Worm (Caenorhabditis elegans) whole organism, early embryonic: ENCODE data around the gene rip-1.

Experiments used
- B0310.2 ChIP-seq: sonication (generic microtip); optimal IDR thresholded peaks from 2 replicates; lab custom pipeline; 2016; ENCODE audit warnings: mild to moderate bottlenecking, missing genetic modification characterization, missing compliant biosample characterization
- F13C5.2 ChIP-seq: sonication (generic microtip); optimal IDR thresholded peaks from 2 replicates; lab custom pipeline; 2017; ENCODE audit warnings: mild to moderate bottlenecking, missing genetic modification characterization, inconsistent platforms, missing compliant biosample characterization
- aly-1 ChIP-seq: sonication (generic microtip); optimal IDR thresholded peaks from 2 replicates; lab custom pipeline; 2016; ENCODE audit warnings: missing genetic modification characterization, missing compliant biosample characterization
- ama-1 ChIP-seq: fragments of 150-350 bp; optimal IDR thresholded peaks from 2 replicates; lab custom pipeline; 2014
- ceh-13 ChIP-seq: fragments of 200-800 bp; sonication (Bioruptor generic); optimal IDR thresholded peaks from 2 replicates; lab custom pipeline; 2018; ENCODE audit warnings: mild to moderate bottlenecking, missing genetic modification characterization, missing compliant biosample characterization
- ceh-36 ChIP-seq: sonication (generic microtip); optimal IDR thresholded peaks from 2 replicates; lab custom pipeline; 2016; ENCODE audit warnings: missing genetic modification characterization, inconsistent platforms, missing compliant biosample characterization
- ets-7 ChIP-seq: sonication (generic microtip); optimal IDR thresholded peaks from 2 replicates; lab custom pipeline; 2016; ENCODE audit warnings: missing genotype, missing genetic modification characterization, missing compliant biosample characterization
- flt-1 ChIP-seq: fragments of 200-800 bp; sonication (Bioruptor generic); IDR thresholded peaks from 2 replicates; pipeline ENCODE4 v1.3.6; 2022; ENCODE audit warnings: missing genetic modification characterization, missing compliant biosample characterization
- hmbx-1 ChIP-seq: sonication (generic microtip); optimal IDR thresholded peaks from 2 replicates; lab custom pipeline; 2016; ENCODE audit warnings: mild to moderate bottlenecking, missing genetic modification characterization, missing compliant biosample characterization
- hmg-4 ChIP-seq: fragments of 200-800 bp; sonication (Bioruptor generic); optimal IDR thresholded peaks from 2 replicates; lab custom pipeline; 2018; ENCODE audit warnings: mild to moderate bottlenecking, missing genetic modification characterization, missing compliant biosample characterization
- hnd-1 ChIP-seq: sonication (generic microtip); optimal IDR thresholded peaks from 2 replicates; lab custom pipeline; 2016; ENCODE audit warnings: missing genetic modification characterization, missing compliant biosample characterization
- pes-1 ChIP-seq: fragments of 200-800 bp; sonication (Bioruptor generic); IDR thresholded peaks from 2 replicates; pipeline ENCODE4 v1.3.6; 2022; ENCODE audit warnings: missing genetic modification reagents, missing genetic modification characterization, missing compliant biosample characterization
- scrt-1 ChIP-seq: fragments of 200-800 bp; sonication (Bioruptor generic); IDR thresholded peaks from 2 replicates; pipeline ENCODE4 v1.3.6; 2022; ENCODE audit warnings: missing genetic modification characterization, missing compliant biosample characterization
- sea-1 ChIP-seq: fragments of 200-800 bp; sonication (Bioruptor generic); conservative IDR thresholded peaks from 2 replicates; pipeline ENCODE4 v1.3.6; 2022; ENCODE audit warnings: missing genetic modification characterization, missing compliant biosample characterization
- tbx-11 ChIP-seq: fragments of 200-800 bp; sonication (Bioruptor generic); IDR thresholded peaks from 2 replicates; pipeline ENCODE4 v1.3.6; 2022; ENCODE audit warnings: missing genetic modification characterization, missing compliant biosample characterization
- tbx-37 ChIP-seq: fragments of 200-800 bp; sonication (Bioruptor generic); conservative IDR thresholded peaks from 2 replicates; pipeline ENCODE4 v1.3.6; 2022; ENCODE audit warnings: missing genetic modification reagents, missing genetic modification characterization, missing compliant biosample characterization
- tra-4 ChIP-seq: sonication (generic microtip); optimal IDR thresholded peaks from 2 replicates; lab custom pipeline; 2017; ENCODE audit warnings: missing genetic modification characterization, missing compliant biosample characterization

The rip-1 gene

DNA sequence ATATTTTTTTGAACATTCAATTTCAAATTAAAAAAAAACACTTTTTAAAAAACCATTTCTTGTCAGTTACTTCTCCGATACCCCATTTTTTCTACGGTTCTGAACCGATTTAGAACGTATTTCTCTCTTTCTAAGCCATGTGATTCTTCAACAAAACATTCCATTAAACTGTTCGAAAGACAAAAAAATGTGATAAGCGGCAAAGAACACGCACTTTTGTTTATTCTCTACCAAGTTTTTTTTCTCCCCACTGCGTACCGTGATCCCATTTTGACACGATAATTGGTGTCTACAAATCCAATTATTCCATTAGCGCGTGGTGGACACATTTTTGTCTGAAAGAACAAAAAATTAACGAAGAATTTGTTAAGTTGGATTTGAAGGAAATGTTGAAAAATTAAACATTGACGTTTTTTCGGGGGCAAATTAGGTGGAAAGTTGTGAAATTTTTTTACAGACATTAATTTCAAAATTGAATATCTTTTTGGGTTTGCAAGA is 17.2 kb downstream of the rip-1 start:
- no peak for TF ChIP-seq F13C5.2 (tag; lab: Kevin White, UChicago)
- no peak for TF ChIP-seq pes-1
- TF ChIP-seq hmg-4 (GFP tag; lab: Kevin White, UChicago), result no peak
- TF ChIP-seq aly-1 (tag; lab: Kevin White, UChicago), result no peak
- no peak for TF ChIP-seq tbx-37 (GFP tag; lab: Robert Waterston, UW)
- TF ChIP-seq sea-1, result no peak
- no peak for TF ChIP-seq hnd-1 (tag; lab: Kevin White, UChicago)
- TF ChIP-seq tbx-11 (GFP tag; lab: Robert Waterston, UW), result no peak
- TF ChIP-seq hmbx-1 (tag; lab: Kevin White, UChicago), result no peak
- no peak for TF ChIP-seq ama-1 (lab: Kevin White, UChicago)

DNA sequence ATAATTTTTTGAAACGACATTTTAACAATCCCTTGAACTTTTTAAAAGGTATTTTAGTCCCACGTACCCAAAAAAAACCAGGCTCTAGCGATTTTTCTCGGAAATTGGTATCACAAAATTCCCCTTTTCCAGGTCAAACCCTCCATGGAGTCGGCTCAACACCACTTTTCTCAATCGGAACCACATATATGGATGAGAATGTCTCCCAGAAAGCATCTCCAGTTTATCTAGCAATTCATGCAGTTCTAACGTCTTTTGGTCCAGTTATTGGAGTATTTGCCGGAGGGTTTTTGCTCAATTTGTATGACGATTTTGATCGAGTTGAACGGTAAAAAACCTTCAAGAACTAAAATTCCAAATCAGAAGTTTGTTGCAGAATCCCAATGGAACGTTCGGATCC is 18.5 kb downstream of the rip-1 start:
- TF ChIP-seq hmg-4 (GFP tag; lab: Kevin White, UChicago) (no peak), F13C5.2 (tag; lab: Kevin White, UChicago) (no peak), tbx-11 (GFP tag; lab: Robert Waterston, UW) (no peak), ceh-13 (GFP tag; lab: Kevin White, UChicago) (no peak), ama-1 (lab: Kevin White, UChicago) (no peak), pes-1 (no peak), scrt-1 (GFP tag; lab: Robert Waterston, UW) (no peak), ceh-36 (tag; lab: Kevin White, UChicago) (no peak), tra-4 (tag; lab: Kevin White, UChicago) (no peak), hmbx-1 (tag; lab: Kevin White, UChicago) (no peak), ets-7 (no peak), sea-1 (no peak), tbx-37 (GFP tag; lab: Robert Waterston, UW) (no peak), hnd-1 (tag; lab: Kevin White, UChicago) (no peak), B0310.2 (tag; lab: Kevin White, UChicago) (no peak), aly-1 (tag; lab: Kevin White, UChicago) (no peak)

ce11 chrIII:10238448-10239154 is 19.9 kb downstream of the rip-1 start, which contains the start of gene Y70G10A.3:
TSS of gene Y70G10A.3 (plus strand) at chrIII:10239104.
- no peak for TF ChIP-seq tra-4 (tag; lab: Kevin White, UChicago)
- TF ChIP-seq ama-1 (lab: Kevin White, UChicago), result no peak
- no peak for TF ChIP-seq tbx-11 (GFP tag; lab: Robert Waterston, UW)
- no peak for TF ChIP-seq ceh-13 (GFP tag; lab: Kevin White, UChicago)
- no peak for TF ChIP-seq aly-1 (tag; lab: Kevin White, UChicago)
- no peak for TF ChIP-seq ceh-36 (tag; lab: Kevin White, UChicago)
- no peak for TF ChIP-seq hmg-4 (GFP tag; lab: Kevin White, UChicago)
- TF ChIP-seq B0310.2 (tag; lab: Kevin White, UChicago), result no peak
- TF ChIP-seq pes-1, result no peak
- no peak for TF ChIP-seq tbx-37 (GFP tag; lab: Robert Waterston, UW)
- TF ChIP-seq scrt-1 (GFP tag; lab: Robert Waterston, UW), result no peak
- TF ChIP-seq flt-1 (GFP tag; lab: Robert Waterston, UW), result no peak
- no peak for TF ChIP-seq hmbx-1 (tag; lab: Kevin White, UChicago)
- no peak for TF ChIP-seq F13C5.2 (tag; lab: Kevin White, UChicago)
- TF ChIP-seq hnd-1 (tag; lab: Kevin White, UChicago), result no peak

ce11 chrIII:10236291-10236871 is 22.2 kb downstream of the rip-1 start:
- TF ChIP-seq tbx-11 (GFP tag; lab: Robert Waterston, UW) (no peak), hnd-1 (tag; lab: Kevin White, UChicago) (no peak), tbx-37 (GFP tag; lab: Robert Waterston, UW) (no peak), hmg-4 (GFP tag; lab: Kevin White, UChicago) (no peak), flt-1 (GFP tag; lab: Robert Waterston, UW) (no peak), tra-4 (tag; lab: Kevin White, UChicago) (no peak), F13C5.2 (tag; lab: Kevin White, UChicago) (no peak), ets-7 (no peak), pes-1 (no peak), hmbx-1 (tag; lab: Kevin White, UChicago) (no peak), aly-1 (tag; lab: Kevin White, UChicago) (no peak), scrt-1 (GFP tag; lab: Robert Waterston, UW) (no peak), B0310.2 (tag; lab: Kevin White, UChicago) (no peak), ama-1 (lab: Kevin White, UChicago) (no peak), ceh-36 (tag; lab: Kevin White, UChicago) (no peak), ceh-13 (GFP tag; lab: Kevin White, UChicago) (no peak)

DNA sequence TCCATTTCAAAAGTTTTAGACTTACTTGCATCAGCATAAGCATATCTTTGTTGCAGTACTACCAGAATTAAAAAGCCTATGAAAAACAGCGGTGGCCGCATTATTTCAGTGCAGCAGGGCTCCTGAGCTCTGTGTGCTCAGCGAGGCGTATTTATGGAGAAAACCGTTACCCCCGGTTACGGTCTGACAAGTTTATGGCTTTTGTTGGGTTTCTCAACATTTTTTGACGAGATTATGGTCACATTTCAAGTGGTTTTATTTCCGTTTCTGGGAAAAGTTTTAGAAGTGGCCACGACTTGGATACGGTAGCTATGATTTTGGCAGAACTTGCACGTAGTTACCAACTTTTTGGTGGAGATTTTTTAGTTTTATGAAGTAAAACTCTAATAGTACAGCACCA is 24.6 kb downstream of the rip-1 start, which contains the start of gene paml-1:
Gene paml-1 (minus strand): TSS at position 101 of the 400 bp plus-strand sequence.
- no peak for TF ChIP-seq ama-1 (lab: Kevin White, UChicago)
- no peak for TF ChIP-seq hmbx-1 (tag; lab: Kevin White, UChicago)
- no peak for TF ChIP-seq tbx-37 (GFP tag; lab: Robert Waterston, UW)
- TF ChIP-seq scrt-1 (GFP tag; lab: Robert Waterston, UW), result no peak
- TF ChIP-seq ceh-13 (GFP tag; lab: Kevin White, UChicago), result no peak
- no peak for TF ChIP-seq F13C5.2 (tag; lab: Kevin White, UChicago)
- TF ChIP-seq pes-1, result no peak
- TF ChIP-seq tbx-11 (GFP tag; lab: Robert Waterston, UW), result no peak
- no peak for TF ChIP-seq sea-1
- no peak for TF ChIP-seq aly-1 (tag; lab: Kevin White, UChicago)
- TF ChIP-seq hnd-1 (tag; lab: Kevin White, UChicago), result no peak
- TF ChIP-seq hmg-4 (GFP tag; lab: Kevin White, UChicago), result no peak
- no peak for TF ChIP-seq ceh-36 (tag; lab: Kevin White, UChicago)
- TF ChIP-seq flt-1 (GFP tag; lab: Robert Waterston, UW), result no peak
- TF ChIP-seq B0310.2 (tag; lab: Kevin White, UChicago), result no peak
- no peak for TF ChIP-seq tra-4 (tag; lab: Kevin White, UChicago)
- no peak for TF ChIP-seq ets-7
